In the genomic region with DNA sequence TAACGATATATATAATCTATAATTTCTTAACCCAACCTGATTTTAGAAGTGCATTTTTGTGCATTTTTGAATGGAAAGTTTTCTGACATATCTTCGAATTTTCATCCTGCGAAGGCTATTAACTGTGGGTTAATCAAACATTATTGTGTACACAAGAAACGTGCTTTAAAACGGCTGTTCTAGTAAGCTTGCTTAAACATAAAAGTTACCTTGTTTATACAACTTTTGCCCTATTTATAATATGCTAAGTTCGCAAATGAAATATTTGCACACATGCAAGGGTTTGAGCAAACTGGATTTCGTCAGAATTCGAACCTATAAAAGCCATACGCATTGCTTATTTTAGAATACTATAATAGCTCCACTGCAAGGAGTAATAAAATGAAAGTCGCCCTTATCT, we compare ENCODE assay signal across 3 fruit fly cellular contexts.
TF ChIP-seq lines count a peak whose summit lies in the region.

Gene Sgs1, plus strand, starts transcription at position 350 of the 400 bp plus-strand sequence.

- TF ChIP-seq CTCF in whole organism, embryonic (GFP tag; optimal IDR thresholded peaks at IDR 0.05; lab: Kevin White, UChicago), result no peak

TF ChIP-seq in whole organism, embryonic, 481 proteins besides CTCF, POLR2A, EP300 and RAD21:
- TF ChIP-seq lbe (GFP tag; optimal IDR thresholded peaks at IDR 0.05; lab: Kevin White, UChicago) (peak; percentile 16), corto (GFP tag; optimal IDR thresholded peaks at IDR 0.05; lab: Kevin White, UChicago) (peak; percentile 25), Eip74EF (GFP tag; optimal IDR thresholded peaks at IDR 0.05; lab: Kevin White, UChicago) (no peak)
TF ChIP-seq in whole organism, embryonic: peak in this region for 2.

TF ChIP-seq in whole organism, prepupa, 60 proteins besides CTCF, POLR2A, EP300 and RAD21:
- TF ChIP-seq CG7368 (GFP tag; optimal IDR thresholded peaks at IDR 0.05; lab: Kevin White, UChicago), result no peak
- peak; percentile 8 for TF ChIP-seq vri (GFP tag; optimal IDR thresholded peaks at IDR 0.05; lab: Kevin White, UChicago)

TF ChIP-seq in whole organism, wandering third instar larva, 38 proteins besides CTCF, POLR2A, EP300 and RAD21:
- TF ChIP-seq jim (GFP tag; optimal IDR thresholded peaks at IDR 0.05; lab: Kevin White, UChicago) (peak; percentile 5), lola (GFP tag; optimal IDR thresholded peaks at IDR 0.05; lab: Kevin White, UChicago) (no peak), woc (GFP tag; optimal IDR thresholded peaks at IDR 0.05; lab: Kevin White, UChicago) (no peak), rgr (GFP tag; optimal IDR thresholded peaks at IDR 0.05; lab: Kevin White, UChicago) (peak; percentile 65), Hnf4 (GFP tag; optimal IDR thresholded peaks at IDR 0.05; lab: Kevin White, UChicago) (peak; percentile 28), psq (GFP tag; optimal IDR thresholded peaks at IDR 0.05; lab: Kevin White, UChicago) (peak; percentile 15), h (GFP tag; optimal IDR thresholded peaks at IDR 0.05; lab: Kevin White, UChicago) (peak; percentile 80), CrebA (GFP tag; optimal IDR thresholded peaks at IDR 0.05; lab: Kevin White, UChicago; ENCODE audit: borderline replicate concordance) (peak; percentile 2), OdsH (GFP tag; optimal IDR thresholded peaks at IDR 0.05; lab: Kevin White, UChicago) (peak; percentile 48), brk (GFP tag; optimal IDR thresholded peaks at IDR 0.05; lab: Kevin White, UChicago) (peak; percentile 70), fru (GFP tag; optimal IDR thresholded peaks at IDR 0.05; lab: Kevin White, UChicago) (peak; percentile 57), foxo (GFP tag; optimal IDR thresholded peaks at IDR 0.05; lab: Kevin White, UChicago) (peak in 1 of 2 experiments; percentile 8), Myc (optimal IDR thresholded peaks at IDR 0.05; lab: Kevin White, UChicago) (no peak), Sp1 (GFP tag; optimal IDR thresholded peaks at IDR 0.05; lab: Kevin White, UChicago) (peak; percentile 22), sage (GFP tag; optimal IDR thresholded peaks at IDR 0.05; lab: Kevin White, UChicago) (no peak), Hr83 (GFP tag; optimal IDR thresholded peaks at IDR 0.05; lab: Kevin White, UChicago; ENCODE audit: poor library complexity, severe bottlenecking) (peak; percentile 95), br (GFP tag; optimal IDR thresholded peaks at IDR 0.05; lab: Kevin White, UChicago) (no peak)
